Fruit fly (Drosophila melanogaster): ENCODE results near the gene Lasp.

Gene Lasp

DNA sequence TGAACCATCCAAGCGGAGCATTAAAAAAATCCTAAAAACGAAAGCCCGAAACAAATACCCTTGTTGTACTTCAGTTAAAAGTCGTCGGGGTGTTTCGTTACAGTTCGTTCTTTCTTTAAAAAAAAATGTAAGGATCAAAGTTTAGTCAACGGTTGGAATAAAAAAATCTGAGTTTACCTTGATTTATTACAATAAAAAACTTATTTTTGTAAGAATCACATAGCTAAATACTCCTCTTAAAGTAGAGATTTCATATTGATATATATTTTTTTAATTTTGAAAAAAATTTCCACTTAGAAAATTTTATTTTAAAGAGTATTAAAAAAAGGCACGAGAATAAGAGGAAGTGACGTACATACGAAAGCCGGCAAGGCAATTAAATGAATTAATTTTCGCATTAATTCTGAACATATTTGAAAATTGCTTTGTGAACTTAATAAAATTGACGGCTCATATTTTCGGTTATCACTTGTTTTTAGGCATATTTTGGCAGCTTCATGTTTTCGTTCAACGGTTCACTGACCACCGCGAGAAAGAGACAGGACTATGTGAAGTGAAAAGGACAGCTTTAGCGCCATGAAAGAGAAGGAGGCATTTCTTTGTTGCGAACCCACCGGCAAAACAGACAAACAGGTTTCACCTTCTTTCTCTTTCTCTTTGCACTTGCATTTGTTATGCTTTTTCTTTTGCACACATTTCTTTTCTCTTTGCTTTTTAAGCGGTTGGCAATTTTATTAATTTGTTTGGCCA, 72.7 kb downstream of the Lasp start (continued):
- TF ChIP-seq pdm3 (GFP tag; optimal IDR thresholded peaks at IDR 0.05) (peak; percentile 14), CG6808 (GFP tag; optimal IDR thresholded peaks at IDR 0.05) (no peak), achi (GFP tag; optimal IDR thresholded peaks at IDR 0.05) (peak; percentile 31), Sox15 (GFP tag; optimal IDR thresholded peaks at IDR 0.05) (no peak), fd59A (GFP tag; optimal IDR thresholded peaks at IDR 0.05) (no peak), acj6 (GFP tag; optimal IDR thresholded peaks at IDR 0.05) (peak; percentile 7), CG6792 (GFP tag; optimal IDR thresholded peaks at IDR 0.05) (peak; percentile 5), ss (GFP tag; optimal IDR thresholded peaks at IDR 0.05) (no peak), net (GFP tag; optimal IDR thresholded peaks at IDR 0.05) (no peak), Sox102F (GFP tag; optimal IDR thresholded peaks at IDR 0.05) (peak; percentile 55), svp (GFP tag) (peak; percentile 78), topi (GFP tag; optimal IDR thresholded peaks at IDR 0.05) (peak; percentile 45), Eip93F (GFP tag; optimal IDR thresholded peaks at IDR 0.05) (no peak), CG8632 (GFP tag; optimal IDR thresholded peaks at IDR 0.05) (peak; percentile 19), CG10631 (GFP tag; optimal IDR thresholded peaks at IDR 0.05) (peak; percentile 19), CG15336 (GFP tag; IDR thresholded peaks at IDR 0.05) (no peak), Lpt (GFP tag; optimal IDR thresholded peaks at IDR 0.05) (no peak), Blimp-1 (GFP tag; optimal IDR thresholded peaks at IDR 0.05) (peak; percentile 44), Hr39 (GFP tag; optimal IDR thresholded peaks at IDR 0.05) (peak; percentile 42), fd85E (GFP tag; optimal IDR thresholded peaks at IDR 0.05) (no peak), CG9139 (GFP tag; optimal IDR thresholded peaks at IDR 0.05) (no peak), eg (GFP tag; IDR thresholded peaks at IDR 0.05) (peak; percentile 24; the same call in 1 of the 3 replicates), CG32006 (GFP tag; optimal IDR thresholded peaks at IDR 0.05) (peak; percentile 35), dac (GFP tag; optimal IDR thresholded peaks at IDR 0.05) (no peak), CG4318 (GFP tag; optimal IDR thresholded peaks at IDR 0.05) (no peak), vri (GFP tag; optimal IDR thresholded peaks at IDR 0.05) (no peak), CG8119 (GFP tag; IDR thresholded peaks at IDR 0.05) (no peak; the same call in 2 of the 3 replicates), CG7368 (GFP tag; optimal IDR thresholded peaks at IDR 0.05) (no peak), Hr38 (GFP tag; optimal IDR thresholded peaks at IDR 0.05) (no peak), CG34406 (GFP tag; optimal IDR thresholded peaks at IDR 0.05) (peak; percentile 39), CG10669 (GFP tag; optimal IDR thresholded peaks at IDR 0.05) (no peak), CG11762 (GFP tag; optimal IDR thresholded peaks at IDR 0.05; ENCODE audit: insufficient read depth) (no peak), salr (GFP tag; optimal IDR thresholded peaks at IDR 0.05) (no peak), esn (GFP tag; optimal IDR thresholded peaks at IDR 0.05) (peak; percentile 71), OdsH (GFP tag; optimal IDR thresholded peaks at IDR 0.05) (peak; percentile 4), lz (GFP tag; optimal IDR thresholded peaks at IDR 0.05) (peak; percentile 23)

- peak; percentile 51 for TF ChIP-seq CG32006 (GFP tag; optimal IDR thresholded peaks at IDR 0.05)
- no peak for TF ChIP-seq Smox (GFP tag; optimal IDR thresholded peaks at IDR 0.05)
- peak; percentile 13 for TF ChIP-seq topi (GFP tag; optimal IDR thresholded peaks at IDR 0.05)
- no peak for TF ChIP-seq dac (GFP tag; optimal IDR thresholded peaks at IDR 0.05)
- no peak for TF ChIP-seq Hr39 (GFP tag; optimal IDR thresholded peaks at IDR 0.05)
- peak; percentile 25 for TF ChIP-seq OdsH (GFP tag; optimal IDR thresholded peaks at IDR 0.05)
- TF ChIP-seq CG11902 (GFP tag; optimal IDR thresholded peaks at IDR 0.05), result no peak
- TF ChIP-seq CG10631 (GFP tag; optimal IDR thresholded peaks at IDR 0.05), result peak; percentile 13
- TF ChIP-seq Eip78C (GFP tag), result peak; percentile 60
- TF ChIP-seq CG6163 (GFP tag; IDR thresholded peaks at IDR 0.05), result peak; percentile 24; the same call in 1 of the 3 replicates
- peak; percentile 52 for TF ChIP-seq Hr4 (GFP tag; optimal IDR thresholded peaks at IDR 0.05)
- TF ChIP-seq salr (GFP tag; optimal IDR thresholded peaks at IDR 0.05), result peak in 1 of 2 experiments; percentile 11
- TF ChIP-seq achi (GFP tag; optimal IDR thresholded peaks at IDR 0.05), result peak; percentile 4
- peak; percentile 15 for TF ChIP-seq esn (GFP tag; optimal IDR thresholded peaks at IDR 0.05)
- TF ChIP-seq Met (GFP tag; optimal IDR thresholded peaks at IDR 0.05), result peak; percentile 19
- TF ChIP-seq pdm3 (GFP tag; optimal IDR thresholded peaks at IDR 0.05), result no peak
Observed at dm6 chr3L:16635566-16636210, 75.8 kb downstream of the Lasp start.
